Fruit fly (Drosophila melanogaster): ENCODE results near the gene Or85e.

The Or85e gene

DNA sequence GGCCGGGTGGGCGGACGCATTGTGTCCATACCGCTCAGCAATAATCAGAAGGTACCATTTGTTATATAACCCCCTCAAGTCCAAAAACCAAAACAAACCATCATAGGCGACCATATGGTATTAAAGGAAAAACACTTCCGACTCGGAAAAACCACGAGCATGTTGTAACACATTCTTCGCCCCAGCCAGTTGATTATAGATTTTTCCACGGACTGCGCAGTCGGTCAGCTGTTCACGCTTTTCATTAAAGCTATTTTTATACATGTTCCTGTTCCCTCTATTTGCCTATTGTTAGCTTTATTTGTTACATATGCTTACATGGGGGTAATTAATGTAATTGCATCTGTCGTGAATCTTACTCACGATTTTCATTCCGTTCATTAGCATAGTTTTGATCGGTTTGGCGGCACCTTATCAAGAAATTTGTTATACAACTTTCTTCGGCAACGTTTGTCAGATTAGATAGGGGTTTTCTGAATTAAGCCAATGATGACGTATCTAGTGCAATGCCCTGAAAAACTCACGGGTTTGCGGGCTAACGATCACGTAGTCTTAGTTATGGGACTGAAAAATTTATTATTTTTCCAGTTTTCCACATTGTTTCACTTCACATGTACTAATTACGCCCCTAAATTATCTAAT is 29.1 kb upstream of the Or85e start:
- no peak for TF ChIP-seq CG17801 (GFP tag; optimal IDR thresholded peaks at IDR 0.05; ENCODE audit: partially characterized antibody)

DNA sequence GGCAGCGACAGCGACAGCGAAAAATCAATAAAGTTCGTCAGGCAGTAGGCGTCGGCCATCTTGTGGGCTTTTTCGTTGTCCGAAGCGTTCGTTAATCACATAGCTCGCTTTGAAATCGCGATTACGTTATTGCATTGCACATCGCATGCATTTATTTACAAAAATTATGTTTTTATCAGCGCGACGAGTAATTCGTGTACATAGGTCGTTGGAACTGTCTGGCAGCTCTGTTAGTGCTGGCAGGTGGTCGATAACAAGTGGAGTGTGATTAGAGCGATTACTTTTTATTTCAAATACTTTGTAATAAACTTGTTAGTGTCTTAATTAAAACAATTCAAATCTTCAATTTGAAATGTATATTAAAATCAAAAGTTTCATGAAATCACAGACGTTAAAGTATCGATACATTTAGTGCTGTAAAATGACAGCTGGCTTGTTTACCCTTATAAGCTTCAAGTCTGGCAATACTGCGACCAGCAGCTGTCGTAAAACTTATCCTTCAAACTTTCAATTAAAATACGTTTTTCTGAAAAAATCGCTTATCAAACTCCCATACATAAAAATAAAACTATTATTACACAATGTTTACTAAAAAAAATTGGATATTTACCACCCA is 28.1 kb upstream of the Or85e start, which contains the start of gene CG8032:
Gene CG8032 (plus strand): TSS at position 448 of the 616 bp plus-strand sequence.
- peak; percentile 43 for TF ChIP-seq CG17801 (GFP tag; optimal IDR thresholded peaks at IDR 0.05; ENCODE audit: partially characterized antibody)

- no peak for TF ChIP-seq CG17801 (GFP tag; optimal IDR thresholded peaks at IDR 0.05; ENCODE audit: partially characterized antibody)
These were observed 25.0 kb upstream of the Or85e start, which contains the start of gene bel for dm6 chr3R:8660661-8661060. Gene bel (minus strand): TSS chr3R:8660761.

DNA sequence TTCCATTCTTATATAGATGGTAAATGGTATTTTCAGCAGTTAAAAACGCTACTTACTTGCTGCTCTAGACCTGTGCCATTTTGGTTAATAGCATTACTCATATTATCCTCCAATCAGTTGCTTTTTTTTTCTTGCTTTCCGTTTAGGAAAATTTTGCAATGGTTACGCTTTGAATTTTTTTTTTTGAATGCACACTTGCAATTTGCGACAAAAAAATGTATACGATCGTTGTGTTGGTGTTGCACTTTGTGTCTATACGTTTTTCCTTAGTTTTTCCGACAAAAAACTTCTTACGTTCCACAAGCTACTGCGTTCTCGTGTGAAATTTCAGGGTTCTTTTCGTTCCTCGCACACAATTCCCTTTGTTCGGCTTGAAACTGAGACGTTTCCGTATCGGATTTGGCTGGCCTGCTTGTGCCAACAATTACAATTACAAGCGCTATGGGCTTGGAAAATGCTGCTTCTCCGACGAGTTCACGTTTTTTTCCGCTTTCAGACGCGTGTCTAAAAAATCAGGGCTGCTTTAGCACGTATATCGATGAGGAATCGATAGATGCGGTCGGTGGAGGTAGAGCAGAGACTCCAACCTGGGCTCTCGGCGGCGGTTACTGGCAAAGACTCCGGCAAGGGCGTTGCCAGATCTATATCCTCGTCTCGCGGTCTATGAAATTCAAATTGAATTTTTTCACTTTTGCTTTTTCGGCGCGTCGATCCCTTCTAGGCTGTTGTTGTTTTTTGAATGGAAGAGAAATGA is 24.4 kb upstream of the Or85e start:
- peak; percentile 41 for TF ChIP-seq CG17801 (GFP tag; optimal IDR thresholded peaks at IDR 0.05; ENCODE audit: partially characterized antibody)

DNA sequence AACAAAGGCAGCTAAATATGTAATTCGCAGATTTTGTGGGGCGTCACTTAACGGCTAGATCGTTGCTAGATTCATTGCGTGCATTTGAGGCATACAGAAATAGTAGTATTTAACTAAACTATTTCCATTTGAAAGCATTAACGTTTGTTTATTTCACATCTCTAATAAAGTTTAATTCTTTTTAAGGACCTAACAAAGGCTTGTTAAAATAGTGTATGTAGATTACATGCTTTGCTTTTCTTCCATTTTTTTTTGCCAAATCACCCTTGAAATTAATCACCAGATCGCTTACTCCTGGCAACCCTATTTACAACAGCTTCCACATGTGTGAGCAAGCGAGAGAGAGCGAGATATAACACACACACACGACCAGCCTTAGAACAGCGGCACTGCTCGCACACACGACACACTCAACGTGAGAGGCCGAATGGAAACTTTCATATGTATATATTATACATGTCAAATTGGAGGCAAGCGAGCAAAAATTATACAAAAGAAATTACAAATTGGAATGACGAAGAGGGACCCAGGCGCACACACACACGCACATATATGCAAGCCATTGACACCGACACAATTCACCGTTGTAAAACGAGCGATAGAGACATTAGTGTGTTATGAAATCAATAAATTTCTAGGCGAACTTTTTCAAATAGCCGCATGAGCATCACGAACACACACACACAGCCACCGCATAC is 23.7 kb upstream of the Or85e start:
- peak; percentile 51 for TF ChIP-seq CG17801 (GFP tag; optimal IDR thresholded peaks at IDR 0.05; ENCODE audit: partially characterized antibody)

dm6 chr3R:8658688-8659087 is 23.0 kb upstream of the Or85e start:
- no peak for TF ChIP-seq CG17801 (GFP tag; optimal IDR thresholded peaks at IDR 0.05; ENCODE audit: partially characterized antibody)

dm6 chr3R:8654666-8655065 is 19.0 kb upstream of the Or85e start, which contains the start of gene CG42489:
Gene CG42489 (minus strand): TSS chr3R:8654766.
- TF ChIP-seq CG17801 (GFP tag; optimal IDR thresholded peaks at IDR 0.05; ENCODE audit: partially characterized antibody): no peak

DNA sequence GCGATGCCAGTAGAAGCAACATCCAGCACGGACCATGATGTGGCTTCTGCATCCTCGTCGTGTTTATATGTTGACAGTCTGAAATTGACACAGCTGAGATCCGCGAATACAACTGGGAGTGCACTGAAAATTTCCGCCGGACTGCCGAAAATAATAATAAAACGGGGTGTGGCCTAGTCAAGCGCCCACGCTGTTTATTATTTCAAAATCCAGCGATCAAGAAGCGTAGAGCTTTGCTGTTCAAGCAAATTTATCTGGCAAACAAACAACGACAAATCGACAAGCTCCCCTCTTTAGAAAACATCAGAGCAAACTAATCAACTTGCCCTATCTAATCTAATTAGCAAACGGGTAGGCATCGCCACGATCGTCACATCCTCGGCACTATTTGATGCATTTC is 18.4 kb upstream of the Or85e start:
- TF ChIP-seq CG17801 (GFP tag; optimal IDR thresholded peaks at IDR 0.05; ENCODE audit: partially characterized antibody): no peak

- peak; percentile 79 for TF ChIP-seq CG17801 (GFP tag; optimal IDR thresholded peaks at IDR 0.05; ENCODE audit: partially characterized antibody)
These were observed 17.1 kb upstream of the Or85e start, which contains the start of the genes Sys1 and Dhod for dm6 chr3R:8652731-8653130. Gene Sys1 (plus strand): TSS chr3R:8652821. Gene Dhod (minus strand): TSS chr3R:8652916.

DNA sequence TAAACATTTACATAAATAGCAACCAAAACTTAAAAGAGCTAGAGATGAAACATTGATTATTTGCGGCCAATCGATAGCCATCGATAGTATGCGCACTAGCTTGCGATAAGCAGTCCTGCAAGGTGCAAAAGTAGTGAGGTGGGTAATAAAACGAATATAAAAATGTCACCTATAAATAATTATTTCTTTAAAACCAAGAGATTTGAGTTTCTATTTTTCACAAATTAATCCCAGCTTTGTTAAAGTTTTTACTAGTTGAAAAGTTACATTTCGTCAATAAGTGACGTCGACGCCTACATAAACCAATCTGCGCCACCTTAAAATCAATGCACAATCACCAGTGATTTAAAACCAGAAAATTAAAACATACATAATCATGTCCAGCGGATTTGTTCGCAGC is 15.1 kb upstream of the Or85e start, which contains the start of the genes Mkk4 and SLIRP2:
Gene Mkk4 (minus strand): TSS at position 56 of the 400 bp plus-strand sequence.
Gene SLIRP2 (plus strand): TSS at position 344 of the 400 bp plus-strand sequence.
- TF ChIP-seq CG17801 (GFP tag; optimal IDR thresholded peaks at IDR 0.05; ENCODE audit: partially characterized antibody): peak; percentile 99

DNA sequence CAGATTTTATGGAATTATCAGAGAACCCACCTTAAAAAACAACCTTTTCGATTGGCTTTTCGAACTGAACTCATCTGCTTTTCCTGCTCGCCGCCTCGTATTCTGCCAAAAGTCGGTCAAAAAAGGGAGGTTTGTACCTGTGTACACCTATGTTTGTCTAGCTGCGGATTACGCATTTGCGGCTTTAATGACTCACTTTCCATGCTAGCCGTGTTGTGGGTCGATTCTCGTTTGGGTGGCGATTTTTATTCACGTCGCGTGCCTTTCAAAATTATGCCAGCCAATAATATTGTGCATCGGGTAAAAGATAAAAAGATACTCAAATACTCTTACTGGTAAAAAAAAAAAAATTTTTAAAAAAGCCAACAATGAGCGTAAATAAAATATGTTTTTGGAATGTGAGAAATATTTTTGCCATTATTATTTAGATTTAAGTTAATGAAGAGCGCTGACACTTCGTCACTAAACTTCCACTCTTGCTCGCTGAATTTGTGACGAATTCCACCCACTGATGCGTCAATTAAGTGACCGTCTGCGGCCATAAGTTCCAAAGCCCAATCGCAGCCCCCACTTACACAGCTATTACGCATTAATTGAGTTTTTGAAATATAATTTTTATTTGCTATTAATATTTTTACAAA is 10.0 kb upstream of the Or85e start, which contains the start of gene Cyp313b1:
Gene Cyp313b1 (minus strand): TSS at position 71 of the 641 bp plus-strand sequence.
- TF ChIP-seq CG17801 (GFP tag; optimal IDR thresholded peaks at IDR 0.05; ENCODE audit: partially characterized antibody): no peak

DNA sequence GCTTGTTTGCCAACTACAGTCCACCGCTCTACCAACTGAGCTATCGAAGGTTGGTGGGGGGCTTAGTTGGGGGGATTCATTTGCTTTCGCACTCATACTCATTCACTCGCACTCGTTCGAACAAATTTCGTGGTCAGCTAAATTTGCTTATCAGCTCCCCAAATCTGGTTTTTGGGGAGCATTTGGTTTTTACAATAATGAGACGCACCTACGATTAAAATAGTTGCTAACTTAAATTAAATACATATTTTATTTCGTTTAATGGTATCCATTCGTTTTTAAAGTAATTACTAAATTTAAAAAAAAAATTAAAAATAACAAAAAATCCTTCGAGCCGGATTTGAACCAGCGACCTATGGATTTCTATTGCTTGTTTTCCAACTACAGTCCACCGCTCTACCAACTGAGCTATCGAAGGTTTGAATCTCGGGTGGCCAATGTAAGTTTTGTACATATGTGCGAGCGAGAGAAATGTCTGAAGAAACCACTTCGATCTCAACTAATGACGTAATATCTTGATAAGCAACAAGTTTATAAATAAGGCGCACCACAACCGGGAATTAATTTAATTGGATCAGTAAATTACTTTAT is 6.8 kb upstream of the Or85e start:
- no peak for TF ChIP-seq CG17801 (GFP tag; optimal IDR thresholded peaks at IDR 0.05; ENCODE audit: partially characterized antibody)

DNA sequence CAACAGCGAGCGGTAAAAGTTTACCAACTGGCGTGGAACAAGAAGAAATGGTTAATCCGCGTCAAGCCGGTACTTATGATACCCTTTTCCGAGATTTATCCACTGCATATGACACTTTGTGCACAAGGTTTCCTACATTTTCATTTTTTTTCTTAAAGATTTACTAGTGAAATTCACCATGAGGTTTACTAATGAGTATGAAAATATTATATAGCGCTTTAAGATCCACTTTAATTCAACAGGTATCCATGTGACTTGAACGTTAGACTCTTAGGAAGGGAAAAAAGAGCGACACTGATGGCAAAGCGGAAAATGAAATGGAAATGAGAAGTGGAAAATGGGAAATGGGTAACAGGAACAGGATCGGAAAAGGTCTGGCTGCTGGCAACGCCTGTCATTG is 3.0 kb upstream of the Or85e start:
- no peak for TF ChIP-seq CG17801 (GFP tag; optimal IDR thresholded peaks at IDR 0.05; ENCODE audit: partially characterized antibody)

DNA sequence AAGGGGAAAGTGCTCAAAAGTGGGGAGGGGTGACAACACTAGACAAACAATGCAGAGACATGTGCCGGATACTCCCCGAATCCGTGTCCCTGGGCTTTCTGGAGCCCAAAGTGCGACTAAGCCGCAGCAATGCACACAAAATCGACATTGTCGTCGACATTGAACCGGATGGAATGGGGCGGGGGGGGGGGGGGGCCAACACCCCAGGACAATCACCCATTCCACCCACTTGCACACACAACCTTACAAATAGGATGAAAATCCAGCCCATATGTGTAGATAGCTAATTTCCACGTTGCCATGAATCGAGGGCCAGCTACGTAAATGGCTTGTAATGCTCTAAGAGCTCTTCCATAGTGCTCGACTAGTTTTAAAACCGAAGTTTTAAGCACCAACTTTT is 14.9 kb downstream of the Or85e start:
- no peak for TF ChIP-seq CG17801 (GFP tag; optimal IDR thresholded peaks at IDR 0.05; ENCODE audit: partially characterized antibody)

Data from ovary, adult (tissue).